Worm (Caenorhabditis elegans) whole organism, L1 larva: ENCODE measurements around the gene F59E11.6.

Source experiments
- aha-1 ChIP-seq: fragments of 150-350 bp; optimal IDR thresholded peaks from 2 replicates; lab custom pipeline; 2014; ENCODE audit warnings: missing biosample characterization, missing genetic modification characterization
- ces-1 ChIP-seq: fragments of 150-350 bp; optimal IDR thresholded peaks from 2 replicates; lab custom pipeline; 2014; ENCODE audit warnings: missing biosample characterization, missing genetic modification reagents, missing genetic modification characterization
- egl-13 ChIP-seq: sonication (generic microtip); optimal IDR thresholded peaks from 2 replicates; lab custom pipeline; 2016; ENCODE audit warnings: missing genotype, missing genetic modification reagents, missing genetic modification characterization, missing compliant biosample characterization
- fos-1 ChIP-seq: fragments of 150-350 bp; optimal IDR thresholded peaks from 2 replicates; lab custom pipeline; 2014; ENCODE audit warnings: missing biosample characterization, missing genetic modification characterization
- jun-1 ChIP-seq: fragments of 150-350 bp; optimal IDR thresholded peaks from 2 replicates; lab custom pipeline; 2014; ENCODE audit warnings: missing biosample characterization, missing genetic modification reagents, missing genetic modification characterization
- nhr-11 ChIP-seq: fragments of 150-350 bp; optimal IDR thresholded peaks from 2 replicates; lab custom pipeline; 2014; ENCODE audit warnings: missing biosample characterization, missing genetic modification characterization
- nhr-237 ChIP-seq: fragments of 150-350 bp; optimal IDR thresholded peaks from 2 replicates; lab custom pipeline; 2014; ENCODE audit warnings: missing biosample characterization, missing genetic modification characterization
- nhr-71 ChIP-seq: sonication (generic microtip); optimal IDR thresholded peaks from 2 replicates; lab custom pipeline; 2016; ENCODE audit warnings: mild to moderate bottlenecking, missing genetic modification characterization, moderate library complexity, missing compliant biosample characterization
- skn-1 ChIP-seq: fragments of 150-350 bp; optimal IDR thresholded peaks from 2 replicates; lab custom pipeline; 2014; ENCODE audit warnings: missing biosample characterization, missing genetic modification characterization
- sptf-1 ChIP-seq: fragments of 150-350 bp; optimal IDR thresholded peaks from 2 replicates; lab custom pipeline; 2014; ENCODE audit warnings: missing biosample characterization, missing genetic modification characterization
- tbx-2 ChIP-seq: sonication (generic microtip); optimal IDR thresholded peaks from 2 replicates; lab custom pipeline; 2016; ENCODE audit warnings: missing genetic modification characterization, missing compliant biosample characterization

DNA sequence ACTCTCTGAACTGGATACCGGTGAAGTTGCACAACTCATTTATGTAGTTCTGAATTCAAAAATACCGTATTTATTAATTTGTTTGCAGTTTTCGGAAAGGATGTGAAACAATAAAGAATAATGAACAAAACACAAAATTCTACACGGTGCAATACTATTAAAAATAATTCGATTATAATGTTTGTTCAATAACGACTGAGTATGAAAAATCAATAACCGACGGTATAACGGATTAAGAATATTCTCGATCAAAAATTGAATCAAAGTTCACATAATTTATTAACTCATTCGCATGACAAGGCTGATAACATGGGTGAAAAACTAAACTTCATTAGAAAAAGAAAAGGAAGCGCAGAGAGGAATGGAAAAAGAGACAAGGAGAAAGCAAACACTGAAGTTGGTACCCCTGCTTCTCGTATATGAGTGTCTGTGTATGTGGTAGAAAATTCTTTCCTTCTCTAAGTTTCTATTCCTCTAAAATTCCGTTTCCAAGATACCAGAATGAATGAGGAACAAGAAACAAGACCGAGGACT is 16.6 kb upstream of the F59E11.6 start, which contains the start of gene nhr-143:
- TF ChIP-seq nhr-237 (tag; lab: Kevin White, UChicago), result no peak
- TF ChIP-seq tbx-2 (tag; lab: Kevin White, UChicago), result no peak
- no peak for TF ChIP-seq fos-1
- no peak for TF ChIP-seq sptf-1 (tag; lab: Kevin White, UChicago)
- no peak for TF ChIP-seq ces-1 (GFP tag; lab: Kevin White, UChicago)
- TF ChIP-seq skn-1, result no peak
- peak; percentile 3 for TF ChIP-seq nhr-71
- no peak for TF ChIP-seq nhr-11 (tag; lab: Kevin White, UChicago)
- TF ChIP-seq egl-13 (tag; lab: Kevin White, UChicago), result no peak
- TF ChIP-seq aha-1 (tag; lab: Kevin White, UChicago), result no peak
- peak; percentile 2 for TF ChIP-seq jun-1 (tag; lab: Kevin White, UChicago)
